Worm (Caenorhabditis elegans) whole organism, mixed stage, embryonic: ENCODE data around the gene F26F4.12.

Experiments used
- M03D4.4 ChIP-seq: sonication (generic microtip); optimal IDR thresholded peaks from 2 replicates; lab custom pipeline; 2017; ENCODE audit warnings: mild to moderate bottlenecking, missing genetic modification characterization, missing compliant biosample characterization
- bed-3 ChIP-seq: fragments of 200-800 bp; sonication (Bioruptor generic); optimal IDR thresholded peaks from 3 replicates; lab custom pipeline; 2018; ENCODE audit warnings: mild to moderate bottlenecking, missing genetic modification characterization, moderate library complexity, missing compliant biosample characterization
- blmp-1 ChIP-seq: fragments of 150-350 bp; optimal IDR thresholded peaks from 2 replicates; lab custom pipeline; 2014; ENCODE audit warnings: missing biosample characterization, missing genetic modification characterization
- ceh-39 ChIP-seq: fragments of 150-350 bp; optimal IDR thresholded peaks from 2 replicates; lab custom pipeline; 2014; ENCODE audit warnings: missing biosample characterization, missing genetic modification characterization
- ceh-43 ChIP-seq: fragments of 200-800 bp; sonication (Bioruptor generic); optimal IDR thresholded peaks from 2 replicates; lab custom pipeline; 2018; ENCODE audit warnings: mild to moderate bottlenecking, missing genetic modification characterization, moderate library complexity, missing compliant biosample characterization
- ceh-83 ChIP-seq: fragments of 200-800 bp; sonication (Bioruptor generic); optimal IDR thresholded peaks from 2 replicates; lab custom pipeline; 2018; ENCODE audit warnings: mild to moderate bottlenecking, missing genetic modification characterization, missing compliant biosample characterization
- ces-1 ChIP-seq: fragments of 150-350 bp; optimal IDR thresholded peaks from 2 replicates; lab custom pipeline; 2014; ENCODE audit warnings: missing biosample characterization, missing genetic modification reagents, missing genetic modification characterization
- cnd-1 ChIP-seq: fragments of 200-800 bp; sonication (Bioruptor generic); optimal IDR thresholded peaks from 2 replicates; lab custom pipeline; 2018; ENCODE audit warnings: mild to moderate bottlenecking, missing genetic modification characterization, missing compliant biosample characterization
- drap-1 ChIP-seq: fragments of 200-800 bp; sonication (Bioruptor generic); optimal IDR thresholded peaks from 3 replicates; lab custom pipeline; 2018; ENCODE audit warnings: mild to moderate bottlenecking, missing genetic modification characterization, missing compliant biosample characterization
- elt-1 ChIP-seq: sonication (generic microtip); optimal IDR thresholded peaks from 2 replicates; lab custom pipeline; 2017; ENCODE audit warnings: missing genetic modification characterization, mild to moderate bottlenecking, missing compliant biosample characterization, antibody characterized with exemption, moderate library complexity, borderline replicate concordance; ENCODE audit not compliant: insufficient read depth
- elt-3 ChIP-seq: fragments of 150-350 bp; optimal IDR thresholded peaks from 2 replicates; lab custom pipeline; 2014; ENCODE audit warnings: missing biosample characterization, missing genetic modification characterization
- flh-1 ChIP-seq: fragments of 200-800 bp; sonication (Bioruptor generic); optimal IDR thresholded peaks from 2 replicates; lab custom pipeline; 2018; ENCODE audit warnings: mild to moderate bottlenecking, missing genetic modification characterization, moderate library complexity, missing compliant biosample characterization
- ham-2 ChIP-seq: fragments of 200-800 bp; sonication (Bioruptor generic); optimal IDR thresholded peaks from 2 replicates; lab custom pipeline; 2018; ENCODE audit warnings: mild to moderate bottlenecking, missing genetic modification characterization, missing compliant biosample characterization
- hlh-1 ChIP-seq: fragments of 150-350 bp; optimal IDR thresholded peaks from 2 replicates; lab custom pipeline; 2014; ENCODE audit warnings: missing biosample characterization, missing genetic modification reagents, missing genetic modification characterization
- lin-13 ChIP-seq: fragments of 150-350 bp; optimal IDR thresholded peaks from 2 replicates; lab custom pipeline; 2014; ENCODE audit warnings: missing biosample characterization, missing genetic modification characterization
- lin-32 ChIP-seq: fragments of 200-800 bp; sonication (Bioruptor generic); optimal IDR thresholded peaks from 2 replicates; lab custom pipeline; 2018; ENCODE audit warnings: mild to moderate bottlenecking, missing genetic modification characterization, missing compliant biosample characterization
- lsy-2 ChIP-seq: fragments of 150-350 bp; optimal IDR thresholded peaks from 2 replicates; lab custom pipeline; 2014; ENCODE audit warnings: missing biosample characterization, missing genetic modification characterization
- mab-5 ChIP-seq: fragments of 150-350 bp; optimal IDR thresholded peaks from 2 replicates; lab custom pipeline; 2014; ENCODE audit warnings: missing biosample characterization, missing genetic modification characterization
- mep-1 ChIP-seq: fragments of 150-350 bp; optimal IDR thresholded peaks from 2 replicates; lab custom pipeline; 2017; ENCODE audit warnings: missing biosample characterization, missing genetic modification reagents, missing genetic modification characterization, inconsistent platforms
- mls-2 ChIP-seq: sonication (generic microtip); optimal IDR thresholded peaks from 2 replicates; lab custom pipeline; 2016; ENCODE audit warnings: mild to moderate bottlenecking, missing genetic modification characterization, moderate library complexity, missing compliant biosample characterization
- nhr-12 ChIP-seq: fragments of 150-350 bp; optimal IDR thresholded peaks from 2 replicates; lab custom pipeline; 2014; ENCODE audit warnings: missing biosample characterization, missing genetic modification characterization
- nhr-2 ChIP-seq: fragments of 150-350 bp; optimal IDR thresholded peaks from 2 replicates; lab custom pipeline; 2014; ENCODE audit warnings: missing biosample characterization, missing genetic modification characterization
- nhr-237 ChIP-seq: fragments of 150-350 bp; optimal IDR thresholded peaks from 2 replicates; lab custom pipeline; 2014; ENCODE audit warnings: missing biosample characterization, missing genetic modification characterization
- nhr-28 ChIP-seq: fragments of 150-350 bp; optimal IDR thresholded peaks from 2 replicates; lab custom pipeline; 2014; ENCODE audit warnings: missing biosample characterization, missing genetic modification characterization
- nhr-76 ChIP-seq: sonication (generic microtip); optimal IDR thresholded peaks from 2 replicates; lab custom pipeline; 2017; ENCODE audit warnings: missing biosample characterization, missing genetic modification characterization
- pha-4 ChIP-seq: fragments of 150-350 bp; optimal IDR thresholded peaks from 2 replicates; lab custom pipeline; 2018; ENCODE audit warnings: missing biosample characterization, missing genetic modification reagents, missing genetic modification characterization
- sem-2 ChIP-seq: fragments of 200-800 bp; sonication (Bioruptor generic); optimal IDR thresholded peaks from 2 replicates; lab custom pipeline; 2018; ENCODE audit warnings: mild to moderate bottlenecking, missing genetic modification characterization, missing compliant biosample characterization
- snpc-4 ChIP-seq: fragments of 150-350 bp; optimal IDR thresholded peaks from 2 replicates; lab custom pipeline; 2014; ENCODE audit warnings: missing biosample characterization, missing genetic modification characterization
- sptf-1 ChIP-seq: sonication (generic microtip); optimal IDR thresholded peaks from 2 replicates; lab custom pipeline; 2017; ENCODE audit warnings: mild to moderate bottlenecking, missing genetic modification characterization, moderate library complexity, missing compliant biosample characterization
- tbx-8 ChIP-seq: fragments of 200-800 bp; sonication (Bioruptor generic); optimal IDR thresholded peaks from 2 replicates; lab custom pipeline; 2018; ENCODE audit warnings: mild to moderate bottlenecking, missing genetic modification characterization, moderate library complexity, missing compliant biosample characterization
- unc-120 ChIP-seq: sonication (generic microtip); optimal IDR thresholded peaks from 2 replicates; lab custom pipeline; 2017; ENCODE audit warnings: missing genetic modification characterization, missing compliant biosample characterization; ENCODE audit not compliant: poor library complexity, severe bottlenecking
- unc-39 ChIP-seq: fragments of 150-350 bp; optimal IDR thresholded peaks from 2 replicates; lab custom pipeline; 2014; ENCODE audit warnings: missing biosample characterization, missing genetic modification characterization
- unc-62 ChIP-seq: fragments of 150-350 bp; optimal IDR thresholded peaks from 2 replicates; lab custom pipeline; 2014; ENCODE audit warnings: missing biosample characterization, missing genetic modification reagents, missing genetic modification characterization
- zip-8 ChIP-seq: fragments of 150-350 bp; optimal IDR thresholded peaks from 2 replicates; lab custom pipeline; 2014; ENCODE audit warnings: missing biosample characterization, missing genetic modification characterization
- ztf-11 ChIP-seq: fragments of 150-350 bp; optimal IDR thresholded peaks from 2 replicates; lab custom pipeline; 2014; ENCODE audit warnings: missing biosample characterization, missing genetic modification characterization

F26F4.12 gene

DNA sequence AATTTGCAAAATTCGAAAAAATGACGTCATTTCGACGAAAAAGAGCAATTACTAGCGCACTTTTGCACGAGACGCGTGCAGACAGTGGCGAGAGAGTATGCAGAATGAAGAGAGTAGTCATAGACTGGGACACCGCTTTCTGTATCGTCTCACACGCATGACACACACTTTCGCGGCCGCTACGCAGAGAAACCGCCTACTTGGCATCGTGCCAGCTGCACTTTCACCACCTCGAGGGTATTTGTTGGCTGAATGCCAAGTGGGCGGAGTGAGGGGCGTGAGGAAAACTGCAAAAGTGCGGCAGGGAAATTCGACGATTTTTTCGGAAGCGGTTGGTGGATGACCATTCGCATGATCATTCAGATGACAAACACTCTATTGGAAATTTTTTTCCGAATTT, 10.1 kb downstream of the F26F4.12 start:
- peak; percentile 47 for TF ChIP-seq unc-39 (tag; lab: Kevin White, UChicago)
- peak; percentile 61 for TF ChIP-seq mab-5 (tag; lab: Kevin White, UChicago)
- TF ChIP-seq mep-1 (tag; lab: Kevin White, UChicago) = peak; percentile 96
- peak; percentile 84 for TF ChIP-seq hlh-1 (tag; lab: Kevin White, UChicago)
- peak; percentile 98 for TF ChIP-seq pha-4 (tag; lab: Kevin White, UChicago)
- TF ChIP-seq sptf-1 (tag; lab: Kevin White, UChicago) = peak; percentile 88
- TF ChIP-seq mls-2 (tag; lab: Kevin White, UChicago) = peak; percentile 83
- peak; percentile 84 for TF ChIP-seq ces-1 (GFP tag; lab: Kevin White, UChicago)
- no peak for TF ChIP-seq sem-2 (GFP tag; lab: Kevin White, UChicago)
- peak; percentile 95 for TF ChIP-seq unc-62
- TF ChIP-seq lin-13 (tag; lab: Kevin White, UChicago) = peak; percentile 91
- peak; percentile 84 for TF ChIP-seq drap-1
- peak; percentile 41 for TF ChIP-seq tbx-8 (GFP tag; lab: Kevin White, UChicago)
- peak; percentile 88 for TF ChIP-seq lsy-2
- TF ChIP-seq ceh-39 (tag; lab: Kevin White, UChicago) = peak; percentile 85
- peak; percentile 52 for TF ChIP-seq ceh-43 (GFP tag; lab: Kevin White, UChicago)
- peak; percentile 72 for TF ChIP-seq nhr-12 (tag; lab: Kevin White, UChicago)
- TF ChIP-seq bed-3 (GFP tag; lab: Kevin White, UChicago) = no peak
- TF ChIP-seq ham-2 (GFP tag; lab: Kevin White, UChicago) = peak; percentile 92
- peak; percentile 50 for TF ChIP-seq nhr-2 (tag; lab: Kevin White, UChicago)
- TF ChIP-seq unc-120 (tag; lab: Kevin White, UChicago) = peak; percentile 89
- TF ChIP-seq nhr-28 = no peak
- peak; percentile 29 for TF ChIP-seq nhr-76 (tag; lab: Kevin White, UChicago)
- TF ChIP-seq elt-1 (tag; lab: Kevin White, UChicago) = no peak
- no peak for TF ChIP-seq flh-1
- TF ChIP-seq cnd-1 (tag; lab: Kevin White, UChicago) = peak; percentile 86
- TF ChIP-seq M03D4.4 (tag; lab: Kevin White, UChicago) = peak; percentile 86
- peak; percentile 42 for TF ChIP-seq zip-8 (tag; lab: Kevin White, UChicago)
- TF ChIP-seq ztf-11 (tag; lab: Kevin White, UChicago) = peak; percentile 91
- TF ChIP-seq elt-3 = peak; percentile 69
- TF ChIP-seq lin-32 = peak; percentile 30
- no peak for TF ChIP-seq snpc-4 (tag; lab: Kevin White, UChicago)
- TF ChIP-seq ceh-83 (GFP tag; lab: Kevin White, UChicago) = no peak
- TF ChIP-seq nhr-237 (tag; lab: Kevin White, UChicago) = peak; percentile 97
- peak; percentile 89 for TF ChIP-seq blmp-1 (tag; lab: Kevin White, UChicago)
- TF ChIP-seq, all 35 proteins: peak for 28

DNA sequence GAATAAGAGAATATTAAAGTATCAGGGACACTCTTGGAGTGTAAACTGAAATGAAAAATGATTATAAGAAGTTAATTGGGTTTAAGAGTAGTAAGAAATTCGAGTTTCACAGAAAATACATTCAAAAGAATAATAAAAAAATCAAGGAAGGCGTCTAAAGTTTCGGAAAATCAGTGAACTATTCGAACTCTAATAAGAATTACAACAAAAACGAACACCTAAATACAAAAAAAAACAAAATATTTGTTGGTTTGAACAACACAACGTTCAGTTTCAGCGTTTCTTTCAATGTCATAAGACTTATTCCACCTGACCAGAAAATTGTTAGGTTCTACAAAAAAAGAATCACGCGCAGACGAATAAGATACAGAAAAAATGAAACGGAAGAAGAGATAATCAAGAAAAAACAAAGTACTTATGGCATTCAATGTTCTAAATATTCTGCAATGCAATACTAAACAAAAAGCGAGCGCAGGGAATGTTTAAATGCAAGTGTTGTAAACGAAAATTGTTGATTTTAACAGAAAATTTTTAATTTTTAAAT, 10.7 kb downstream of the F26F4.12 start, which contains the start of gene nhl-2:
Gene nhl-2 (minus strand): TSS at position 51 of the 544 bp plus-strand sequence.
- TF ChIP-seq bed-3 (GFP tag; lab: Kevin White, UChicago) = no peak
- TF ChIP-seq nhr-12 (tag; lab: Kevin White, UChicago) = no peak
- TF ChIP-seq zip-8 (tag; lab: Kevin White, UChicago) = no peak
- no peak for TF ChIP-seq elt-3
- TF ChIP-seq unc-39 (tag; lab: Kevin White, UChicago) = no peak
- no peak for TF ChIP-seq nhr-76 (tag; lab: Kevin White, UChicago)
- TF ChIP-seq sptf-1 (tag; lab: Kevin White, UChicago) = no peak
- TF ChIP-seq mab-5 (tag; lab: Kevin White, UChicago) = no peak
- no peak for TF ChIP-seq snpc-4 (tag; lab: Kevin White, UChicago)
- TF ChIP-seq ceh-39 (tag; lab: Kevin White, UChicago) = no peak
- no peak for TF ChIP-seq blmp-1 (tag; lab: Kevin White, UChicago)
- no peak for TF ChIP-seq nhr-2 (tag; lab: Kevin White, UChicago)
- no peak for TF ChIP-seq ceh-83 (GFP tag; lab: Kevin White, UChicago)
- no peak for TF ChIP-seq ces-1 (GFP tag; lab: Kevin White, UChicago)
- no peak for TF ChIP-seq tbx-8 (GFP tag; lab: Kevin White, UChicago)
- TF ChIP-seq elt-1 (tag; lab: Kevin White, UChicago) = no peak
- TF ChIP-seq nhr-28 = no peak
- no peak for TF ChIP-seq ham-2 (GFP tag; lab: Kevin White, UChicago)
- no peak for TF ChIP-seq ztf-11 (tag; lab: Kevin White, UChicago)
- TF ChIP-seq ceh-43 (GFP tag; lab: Kevin White, UChicago) = no peak
